Fruit fly (Drosophila melanogaster) whole organism, wandering third instar larva: ENCODE results near the gene CG33928.

Experiments used
- Abd-B ChIP-seq: fragments of >200 bp; optimal IDR thresholded peaks from 2 replicates; lab custom pipeline; 2017; ENCODE audit warnings: missing biosample characterization, missing genetic modification characterization
- CG32264 ChIP-seq: fragments of 200-800 bp; sonication (Bioruptor generic); optimal IDR thresholded peaks from 2 replicates; lab custom pipeline; 2016; ENCODE audit warnings: missing biosample characterization, missing genetic modification characterization
- CG9705 ChIP-seq: fragments of 200-800 bp; sonication (Bioruptor generic); optimal IDR thresholded peaks from 2 replicates; lab custom pipeline; 2018; ENCODE audit warnings: missing biosample characterization, mild to moderate bottlenecking, missing genetic modification characterization
- CrebA ChIP-seq: fragments of 200-800 bp; sonication (Bioruptor generic); optimal IDR thresholded peaks from 2 replicates; lab custom pipeline; 2016; ENCODE audit warnings: missing biosample characterization, mild to moderate bottlenecking, missing genetic modification characterization, borderline replicate concordance
- Dfd ChIP-seq: fragments of >200 bp; optimal IDR thresholded peaks from 2 replicates; lab custom pipeline; 2017; ENCODE audit warnings: missing biosample characterization, missing genetic modification characterization
- Dif ChIP-seq: fragments of 200-275, 200-300 bp; sonication (Bioruptor generic); optimal IDR thresholded peaks from 2 replicates; lab custom pipeline; 2018; ENCODE audit warnings: missing biosample characterization, missing genetic modification characterization; ENCODE audit not compliant: partially characterized antibody
- GATAd ChIP-seq: sonication (Bioruptor generic); optimal IDR thresholded peaks from 2 replicates; lab custom pipeline; 2016; ENCODE audit warnings: missing biosample characterization, missing genetic modification characterization
- HLH106 ChIP-seq: fragments of 200-800 bp; optimal IDR thresholded peaks from 3 replicates; lab custom pipeline; 2019; ENCODE audit warnings: missing biosample characterization, mild to moderate bottlenecking, missing genetic modification characterization, moderate library complexity
- Hnf4 ChIP-seq: fragments of 200-800 bp; sonication (Bioruptor generic); optimal IDR thresholded peaks from 2 replicates; lab custom pipeline; 2016; ENCODE audit warnings: missing biosample characterization, mild to moderate bottlenecking, missing genetic modification characterization
- Hr78 ChIP-seq: fragments of >200 bp; optimal IDR thresholded peaks from 2 replicates; lab custom pipeline; 2017; ENCODE audit warnings: missing biosample characterization, missing genetic modification characterization
- Hr83 ChIP-seq: fragments of 200-300 bp; sonication (Bioruptor generic); optimal IDR thresholded peaks from 2 replicates; lab custom pipeline; 2016; ENCODE audit warnings: missing biosample characterization, mild to moderate bottlenecking, missing genetic modification characterization, moderate library complexity; ENCODE audit not compliant: poor library complexity, severe bottlenecking
- Jra ChIP-seq: sonication (Bioruptor generic); optimal IDR thresholded peaks from 2 replicates; lab custom pipeline; 2016; ENCODE audit warnings: missing biosample characterization, missing genetic modification characterization
- Mio ChIP-seq: sonication (Bioruptor generic); optimal IDR thresholded peaks from 2 replicates; lab custom pipeline; 2016; ENCODE audit warnings: missing biosample characterization, missing genetic modification characterization
- Myc ChIP-seq: fragments of >200 bp; optimal IDR thresholded peaks from 2 replicates; lab custom pipeline; 2017
- N ChIP-seq: fragments of >200 bp; optimal IDR thresholded peaks from 2 replicates; lab custom pipeline; 2018; ENCODE audit warnings: missing biosample characterization, missing external identifiers, missing genetic modification characterization
- OdsH ChIP-seq: fragments of 200-800 bp; sonication (Bioruptor generic); optimal IDR thresholded peaks from 2 replicates; lab custom pipeline; 2016; ENCODE audit warnings: missing biosample characterization, mild to moderate bottlenecking, missing genetic modification characterization
- Rel ChIP-seq, 2 experiments: fragments of 200-800 bp; sonication (Bioruptor generic) in 1 of 2; optimal IDR thresholded peaks; 2 replicates in 1 of 2; 3 replicates in 1 of 2; lab custom pipeline; 2016 to 2019; ENCODE audit warnings: mild to moderate bottlenecking in 2 of 2, missing biosample characterization in 2 of 2, missing genetic modification characterization in 2 of 2, moderate library complexity in 1 of 2
- Sp1 ChIP-seq: fragments of 200-800 bp; sonication (Bioruptor generic); optimal IDR thresholded peaks from 3 replicates; lab custom pipeline; 2019; ENCODE audit warnings: missing biosample characterization, mild to moderate bottlenecking, missing genetic modification characterization, moderate library complexity
- Vsx2 ChIP-seq: fragments of 200-300, 225-300 bp; sonication (Bioruptor generic); optimal IDR thresholded peaks from 2 replicates; lab custom pipeline; 2018; ENCODE audit warnings: missing biosample characterization, missing genetic modification characterization; ENCODE audit not compliant: partially characterized antibody
- br ChIP-seq: fragments of 200-800 bp; sonication (Bioruptor generic); optimal IDR thresholded peaks from 2 replicates; lab custom pipeline; 2016; ENCODE audit warnings: missing biosample characterization, missing genetic modification characterization
- brk ChIP-seq: fragments of 200-800 bp; sonication (Bioruptor generic); optimal IDR thresholded peaks from 2 replicates; lab custom pipeline; 2016; ENCODE audit warnings: missing biosample characterization, mild to moderate bottlenecking, missing genetic modification characterization
- dl ChIP-seq, 2 experiments: fragments of 175-275, 200-275 bp in 1 of 2; fragments of 200-275 bp in 1 of 2; sonication (Bioruptor generic); optimal IDR thresholded peaks; lab custom pipeline; 2018; ENCODE audit warnings: mild to moderate bottlenecking in 2 of 2, missing biosample characterization in 2 of 2, missing genetic modification characterization in 2 of 2, moderate library complexity in 2 of 2; ENCODE audit not compliant: partially characterized antibody in 2 of 2, insufficient read depth in 1 of 2
- dmrt93B ChIP-seq: fragments of 200-800 bp; sonication (Bioruptor generic); optimal IDR thresholded peaks from 2 replicates; lab custom pipeline; 2018; ENCODE audit warnings: missing biosample characterization, mild to moderate bottlenecking, missing genetic modification characterization
- dsf ChIP-seq: sonication (Bioruptor generic); optimal IDR thresholded peaks from 2 replicates; lab custom pipeline; 2016; ENCODE audit warnings: missing biosample characterization, missing genetic modification characterization, borderline replicate concordance
- ey ChIP-seq: fragments of 200-800 bp; sonication (Bioruptor generic); optimal IDR thresholded peaks from 2 replicates; lab custom pipeline; 2016; ENCODE audit warnings: missing biosample characterization, missing genetic modification characterization
- foxo ChIP-seq, 2 experiments: fragments of 200-800 bp; sonication (Bioruptor generic); optimal IDR thresholded peaks; 2 replicates in 1 of 2; 3 replicates in 1 of 2; lab custom pipeline; 2016 to 2017; ENCODE audit warnings: missing biosample characterization in 2 of 2, missing genetic modification characterization in 2 of 2
- fru ChIP-seq: fragments of 200-800 bp; sonication (Bioruptor generic); optimal IDR thresholded peaks from 3 replicates; lab custom pipeline; 2016; ENCODE audit warnings: missing biosample characterization, mild to moderate bottlenecking, missing genetic modification characterization
- h ChIP-seq: fragments of 200-800 bp; sonication (Bioruptor generic); optimal IDR thresholded peaks from 3 replicates; lab custom pipeline; 2016; ENCODE audit warnings: missing biosample characterization, mild to moderate bottlenecking, missing genetic modification characterization
- jim ChIP-seq: fragments of 175-275, 200-325 bp; sonication (Bioruptor generic); optimal IDR thresholded peaks from 2 replicates; lab custom pipeline; 2016; ENCODE audit warnings: missing biosample characterization, mild to moderate bottlenecking, missing genetic modification characterization
- lola ChIP-seq: fragments of >200 bp; optimal IDR thresholded peaks from 2 replicates; lab custom pipeline; 2017; ENCODE audit warnings: missing biosample characterization, missing genetic modification characterization
- pan ChIP-seq: fragments of >200 bp; optimal IDR thresholded peaks from 2 replicates; lab custom pipeline; 2017
- psq ChIP-seq: fragments of 200-800 bp; sonication (Bioruptor generic); optimal IDR thresholded peaks from 3 replicates; lab custom pipeline; 2017; ENCODE audit warnings: missing biosample characterization, mild to moderate bottlenecking, missing genetic modification characterization, moderate library complexity
- rgr ChIP-seq: fragments of 200-800 bp; sonication (Bioruptor generic); optimal IDR thresholded peaks from 3 replicates; lab custom pipeline; 2016; ENCODE audit warnings: missing biosample characterization, mild to moderate bottlenecking, missing genetic modification characterization
- sage ChIP-seq: fragments of 200-800 bp; sonication (Bioruptor generic); optimal IDR thresholded peaks from 2 replicates; lab custom pipeline; 2016; ENCODE audit warnings: missing biosample characterization, mild to moderate bottlenecking, missing genetic modification characterization
- sv ChIP-seq: fragments of 200-800 bp; sonication (Bioruptor generic); optimal IDR thresholded peaks from 3 replicates; lab custom pipeline; 2016; ENCODE audit warnings: missing biosample characterization, missing genetic modification characterization
- tai ChIP-seq: sonication (Bioruptor generic); optimal IDR thresholded peaks from 2 replicates; lab custom pipeline; 2016; ENCODE audit warnings: missing biosample characterization, missing genetic modification characterization
- usp ChIP-seq: fragments of >200 bp; optimal IDR thresholded peaks from 2 replicates; lab custom pipeline; 2017; ENCODE audit warnings: missing biosample characterization, missing genetic modification characterization
- woc ChIP-seq: sonication (Bioruptor generic); optimal IDR thresholded peaks from 2 replicates; lab custom pipeline; 2016; ENCODE audit warnings: missing biosample characterization, mild to moderate bottlenecking, missing genetic modification characterization

CG33928 gene

DNA sequence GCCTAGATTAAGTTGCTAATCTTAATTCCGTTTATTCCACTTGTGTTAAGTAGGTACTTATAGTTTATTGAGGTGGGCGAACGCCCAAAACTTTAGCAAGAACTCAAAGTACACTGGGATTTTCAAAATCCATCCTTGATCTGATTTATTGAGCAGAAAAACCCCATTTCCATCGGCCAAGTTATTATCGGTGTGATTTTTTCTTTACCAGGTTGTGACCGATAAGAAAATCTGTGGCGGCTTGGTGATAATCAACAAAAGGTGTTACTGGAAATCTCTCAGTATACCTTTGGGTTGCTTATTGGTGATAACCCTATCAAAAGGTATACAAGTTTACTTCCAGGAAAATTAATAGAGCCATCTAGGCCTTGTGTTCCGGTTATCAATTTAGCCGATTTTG is 16.0 kb downstream of the CG33928 start:
- TF ChIP-seq jim: no peak
- TF ChIP-seq Rel (GFP tag; optimal IDR thresholded peaks at IDR 0.05; lab: Kevin White, UChicago): no peak
- TF ChIP-seq Rel (tag; optimal IDR thresholded peaks at IDR 0.05; lab: Kevin White, UChicago): peak; percentile 98
- no peak for TF ChIP-seq dmrt93B
- TF ChIP-seq pan (lab: Kevin White, UChicago): no peak
- no peak for TF ChIP-seq foxo (GFP tag; optimal IDR thresholded peaks at IDR 0.05; lab: Kevin White, UChicago)

DNA sequence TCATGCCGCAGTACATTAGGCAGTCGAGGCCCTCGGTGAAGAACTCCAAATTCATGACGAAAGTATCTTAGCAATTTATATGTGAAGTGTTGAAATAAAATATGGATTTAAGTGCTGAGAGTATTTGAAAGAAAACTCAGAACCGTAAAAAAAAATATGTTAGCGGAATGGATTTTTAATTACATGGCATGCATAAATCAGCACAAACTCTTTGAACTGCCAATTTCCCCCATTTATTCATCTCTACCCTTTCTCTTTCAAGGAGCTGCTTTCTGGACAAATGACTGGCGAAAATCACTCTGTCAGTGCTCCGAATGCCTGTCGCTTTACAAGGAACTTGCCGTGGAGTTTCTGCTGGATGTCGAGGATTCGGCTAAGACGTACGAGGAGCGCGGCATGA is 23.9 kb downstream of the CG33928 start, which contains the start of gene Rsph9:
TSS of gene Rsph9 (minus strand) at position 101 of the 400 bp plus-strand sequence.
- TF ChIP-seq GATAd (GFP tag; lab: Kevin White, UChicago) (no peak), Vsx2 (no peak), brk (GFP tag; lab: Kevin White, UChicago) (no peak), Rel (GFP tag; optimal IDR thresholded peaks at IDR 0.05; lab: Kevin White, UChicago) (no peak), Rel (tag; optimal IDR thresholded peaks at IDR 0.05; lab: Kevin White, UChicago) (no peak), jim (no peak), sage (GFP tag; lab: Kevin White, UChicago) (no peak), pan (lab: Kevin White, UChicago) (no peak), N (GFP tag; lab: Kevin White, UChicago) (no peak), ey (GFP tag; lab: Kevin White, UChicago) (no peak), Sp1 (GFP tag; lab: Kevin White, UChicago) (no peak), HLH106 (tag; lab: Kevin White, UChicago) (no peak), Dif (GFP tag; lab: Kevin White, UChicago) (no peak), CG32264 (no peak), Hnf4 (GFP tag; lab: Kevin White, UChicago) (no peak), Jra (GFP tag; lab: Kevin White, UChicago) (no peak)

DNA sequence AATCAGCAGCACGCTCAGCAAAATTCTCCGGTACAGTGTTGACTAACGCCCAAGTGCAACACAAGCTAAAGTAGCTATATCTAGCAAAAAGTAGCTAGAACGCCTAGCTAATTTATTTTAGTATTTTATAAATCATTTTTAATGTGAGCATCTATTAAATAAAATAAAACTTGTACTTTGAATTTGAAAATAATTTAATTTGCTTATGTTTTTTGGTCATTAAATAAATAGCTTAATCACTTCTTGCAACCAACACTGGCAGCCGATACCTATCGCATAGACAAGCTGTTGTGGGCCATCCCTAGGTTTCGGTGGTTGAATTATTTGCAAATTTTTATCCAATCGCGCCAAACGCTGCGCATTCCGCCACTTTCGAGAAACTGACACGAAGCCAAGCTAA is 26.0 kb downstream of the CG33928 start, which contains the start of the genes Polr2J and CG15141:
TSS of gene Polr2J (minus strand) at position 49 of the 400 bp plus-strand sequence.
TSS of gene CG15141 (plus strand) at position 284 of the 400 bp plus-strand sequence.
- TF ChIP-seq Vsx2: no peak
- peak; percentile 68 for TF ChIP-seq CG9705 (GFP tag; lab: Kevin White, UChicago)
- TF ChIP-seq Hr78 (GFP tag; lab: Kevin White, UChicago): no peak
- peak; percentile 83 for TF ChIP-seq h
- TF ChIP-seq Abd-B (GFP tag; lab: Kevin White, UChicago): no peak
- TF ChIP-seq dl (GFP tag; optimal IDR thresholded peaks at IDR 0.05; lab: Kevin White, UChicago; ENCODE audit: insufficient read depth in 1 of 2, partially characterized antibody in 2 of 2): no peak
- TF ChIP-seq GATAd (GFP tag; lab: Kevin White, UChicago): peak; percentile 79
- peak; percentile 66 for TF ChIP-seq dsf (GFP tag; lab: Kevin White, UChicago)
- TF ChIP-seq Dif (GFP tag; lab: Kevin White, UChicago): peak; percentile 6
- TF ChIP-seq rgr (GFP tag; lab: Kevin White, UChicago): peak; percentile 84
- TF ChIP-seq Myc (lab: Kevin White, UChicago): peak; percentile 89
- TF ChIP-seq fru (GFP tag; lab: Kevin White, UChicago): peak; percentile 85
- peak; percentile 83 for TF ChIP-seq woc (GFP tag; lab: Kevin White, UChicago)
- TF ChIP-seq dmrt93B: peak; percentile 61
- peak; percentile 69 for TF ChIP-seq ey (GFP tag; lab: Kevin White, UChicago)
- no peak for TF ChIP-seq N (GFP tag; lab: Kevin White, UChicago)
- peak; percentile 79 for TF ChIP-seq br (GFP tag; lab: Kevin White, UChicago)
- no peak for TF ChIP-seq Sp1 (GFP tag; lab: Kevin White, UChicago)
- peak; percentile 79 for TF ChIP-seq psq
- TF ChIP-seq foxo (GFP tag; optimal IDR thresholded peaks at IDR 0.05; lab: Kevin White, UChicago): peak in 1 of 2 experiments; percentile 85
- peak; percentile 69 for TF ChIP-seq OdsH (GFP tag; lab: Kevin White, UChicago)
- peak; percentile 83 for TF ChIP-seq Jra (GFP tag; lab: Kevin White, UChicago)
- no peak for TF ChIP-seq sage (GFP tag; lab: Kevin White, UChicago)
- TF ChIP-seq CrebA (GFP tag; lab: Kevin White, UChicago): no peak
- TF ChIP-seq usp (GFP tag; lab: Kevin White, UChicago): no peak
- TF ChIP-seq sv (GFP tag; lab: Kevin White, UChicago): peak; percentile 86
- no peak for TF ChIP-seq brk (GFP tag; lab: Kevin White, UChicago)
- TF ChIP-seq tai (GFP tag; lab: Kevin White, UChicago): no peak
- peak; percentile 81 for TF ChIP-seq Hnf4 (GFP tag; lab: Kevin White, UChicago)
- peak; percentile 81 for TF ChIP-seq HLH106 (tag; lab: Kevin White, UChicago)
- TF ChIP-seq Rel (GFP tag; optimal IDR thresholded peaks at IDR 0.05; lab: Kevin White, UChicago): no peak
- peak; percentile 78 for TF ChIP-seq Rel (tag; optimal IDR thresholded peaks at IDR 0.05; lab: Kevin White, UChicago)
- no peak for TF ChIP-seq Dfd (GFP tag; lab: Kevin White, UChicago)
- TF ChIP-seq jim: no peak
- no peak for TF ChIP-seq Mio
- TF ChIP-seq Hr83 (GFP tag; lab: Kevin White, UChicago): no peak
- TF ChIP-seq pan (lab: Kevin White, UChicago): no peak
- TF ChIP-seq lola: no peak
- TF ChIP-seq CG32264: peak; percentile 55
